Worm (Caenorhabditis elegans) whole organism, L1 larva: ENCODE measurements around the gene nhr-80.

Experiments
- aha-1 ChIP-seq: fragments of 150-350 bp; optimal IDR thresholded peaks from 2 replicates; lab custom pipeline; 2014; ENCODE audit warnings: missing biosample characterization, missing genetic modification characterization
- ceh-82 ChIP-seq, 3 experiments: fragments of 150-350 bp in 1 of 3; sonication (generic microtip) in 2 of 3; optimal IDR thresholded peaks; 2 replicates each; lab custom pipeline; 2014 to 2017; ENCODE audit warnings: missing biosample characterization in 3 of 3, missing genetic modification characterization in 3 of 3
- mdl-1 ChIP-seq, 2 experiments: fragments of 150-350 bp; optimal IDR thresholded peaks; 2 replicates each; lab custom pipeline; 2014 to 2017; ENCODE audit warnings: missing biosample characterization in 2 of 2, missing genetic modification characterization in 2 of 2, inconsistent platforms in 1 of 2
- tbx-2 ChIP-seq: sonication (generic microtip); optimal IDR thresholded peaks from 2 replicates; lab custom pipeline; 2016; ENCODE audit warnings: missing genetic modification characterization, missing compliant biosample characterization
- unc-62 ChIP-seq: fragments of 150-350 bp; optimal IDR thresholded peaks from 2 replicates; lab custom pipeline; 2014; ENCODE audit warnings: missing biosample characterization, missing genetic modification reagents, missing genetic modification characterization
- ztf-11 ChIP-seq, 2 experiments: sonication (generic microtip); optimal IDR thresholded peaks; 2 replicates each; lab custom pipeline; 2016 to 2017; ENCODE audit warnings: missing genetic modification characterization in 2 of 2, missing biosample characterization in 1 of 2, missing compliant biosample characterization in 1 of 2

ce11 chrIII:14175-14574, 494 bp downstream of the nhr-80 start:
- TF ChIP-seq ceh-82 (tag; optimal IDR thresholded peaks at IDR 0.05; lab: Kevin White, UChicago) = no peak
- no peak for TF ChIP-seq ztf-11 (tag; optimal IDR thresholded peaks at IDR 0.05; lab: Kevin White, UChicago)
- TF ChIP-seq tbx-2 (tag; lab: Kevin White, UChicago) = no peak
- no peak for TF ChIP-seq unc-62 (GFP tag; lab: Kevin White, UChicago)
- TF ChIP-seq aha-1 (tag; lab: Kevin White, UChicago) = no peak
- TF ChIP-seq mdl-1 (tag; optimal IDR thresholded peaks at IDR 0.05; lab: Kevin White, UChicago) = no peak
